Worm (Caenorhabditis elegans): Measurements from ENCODE around the gene pfn-3.

DNA sequence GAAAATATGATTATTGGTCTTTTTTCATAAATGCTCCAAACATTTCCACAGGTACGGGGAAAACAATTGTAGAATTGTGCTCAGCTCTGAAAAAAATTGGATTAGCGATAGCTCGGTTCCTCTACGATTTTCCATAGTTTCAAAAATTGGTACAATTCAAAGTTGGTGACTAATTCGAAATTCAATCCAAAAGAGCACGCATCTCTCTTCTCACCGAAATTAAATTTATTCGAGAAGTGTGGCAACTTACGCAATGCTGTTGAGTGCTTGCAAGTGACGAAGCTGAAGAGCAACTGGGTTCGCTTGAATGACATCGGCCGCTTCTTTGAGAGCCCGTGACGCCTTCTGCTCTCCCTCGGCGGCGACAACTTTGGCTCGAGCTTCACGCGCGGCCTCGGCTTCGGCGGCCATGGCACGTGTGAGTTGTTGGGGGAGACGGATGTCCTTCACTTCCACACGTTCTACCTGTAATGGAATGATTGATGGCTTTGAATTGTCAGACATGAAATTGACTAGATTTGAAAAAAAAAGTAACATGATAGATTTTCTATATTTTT lies 22.6 kb downstream of the pfn-3 start:
- no peak for TF ChIP-seq ref-1 (GFP tag; conservative IDR thresholded peaks at IDR 0.05)
- no peak for TF ChIP-seq cog-1 (tag; optimal IDR thresholded peaks at IDR 0.05)
- TF ChIP-seq ztf-29 (GFP tag; IDR thresholded peaks at IDR 0.05) = no peak
- TF ChIP-seq tab-1 (GFP tag; IDR thresholded peaks at IDR 0.05) = no peak
- TF ChIP-seq flt-1 (GFP tag; IDR thresholded peaks at IDR 0.05) = no peak
- no peak for TF ChIP-seq med-1 (GFP tag; optimal IDR thresholded peaks at IDR 0.05; ENCODE audit: insufficient read depth)
- TF ChIP-seq klf-2 (GFP tag; conservative IDR thresholded peaks at IDR 0.05) = no peak
